Worm (Caenorhabditis elegans): ENCODE data around the gene str-138.

DNA sequence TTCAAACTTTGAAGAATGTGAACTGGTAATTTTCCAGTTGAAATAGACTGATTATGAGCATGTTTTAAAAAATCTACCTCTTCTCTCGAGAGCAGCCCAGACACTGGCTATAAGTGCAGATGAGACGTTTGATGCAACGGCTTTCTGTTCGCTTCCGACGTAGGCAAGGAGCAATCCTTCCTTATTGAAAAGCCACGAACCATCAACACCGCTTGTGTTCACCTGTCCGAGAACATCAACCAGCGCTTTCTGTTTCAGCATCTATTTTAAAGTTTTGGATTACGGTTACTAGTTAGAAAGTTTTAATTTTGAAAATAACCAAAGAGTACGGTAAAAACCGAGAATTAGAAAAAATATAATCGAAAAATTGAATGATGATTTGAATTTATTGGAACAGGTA, 47.6 kb upstream of the str-138 start, which contains the start of gene lmtr-2:
- TF ChIP-seq pes-1 (GFP tag; IDR thresholded peaks at IDR 0.05): no peak
- TF ChIP-seq ama-1 (optimal IDR thresholded peaks at IDR 0.05): peak; percentile 39
- no peak for TF ChIP-seq ets-7 (tag; optimal IDR thresholded peaks at IDR 0.05)
- TF ChIP-seq ceh-13 (GFP tag; optimal IDR thresholded peaks at IDR 0.05): no peak
